Worm (Caenorhabditis elegans) whole organism, young adult: Measurements from ENCODE around the gene saps-1.
A peak's percentile ranks its signal among the peaks of the same experiment; 100 is the strongest.

Experiments used
- B0261.1 ChIP-seq: sonication (generic microtip); optimal IDR thresholded peaks from 2 replicates; lab custom pipeline; 2016; ENCODE audit warnings: mild to moderate bottlenecking, missing genetic modification characterization, moderate library complexity, missing compliant biosample characterization
- B0336.3 ChIP-seq: fragments of 200-800 bp; sonication (Bioruptor generic); IDR thresholded peaks from 2 replicates; pipeline ENCODE4 v1.3.6; 2022; ENCODE audit warnings: missing genetic modification characterization, missing compliant biosample characterization
- C17E4.6 ChIP-seq: fragments of 200-800 bp; sonication (Bioruptor generic); IDR thresholded peaks from 2 replicates; pipeline ENCODE4 v1.3.6; 2022; ENCODE audit warnings: missing genetic modification reagents, missing genetic modification characterization, missing compliant biosample characterization
- D2030.7 ChIP-seq: fragments of 200-800 bp; sonication (Bioruptor generic); IDR thresholded peaks from 2 replicates; pipeline ENCODE4 v1.3.6; 2022; ENCODE audit warnings: missing genetic modification reagents, missing genetic modification characterization, missing compliant biosample characterization
- F23B12.7 ChIP-seq: sonication (generic microtip); optimal IDR thresholded peaks from 2 replicates; lab custom pipeline; 2017; ENCODE audit warnings: missing genetic modification characterization, mild to moderate bottlenecking, missing compliant biosample characterization, antibody characterized with exemption, moderate library complexity; ENCODE audit not compliant: insufficient read depth
- F33H1.4 ChIP-seq: fragments of 200-800 bp; sonication (Bioruptor generic); IDR thresholded peaks from 2 replicates; pipeline ENCODE4 v1.3.6; 2022; ENCODE audit warnings: missing genetic modification reagents, missing genetic modification characterization, missing compliant biosample characterization
- F55B11.4 ChIP-seq: sonication (generic microtip); optimal IDR thresholded peaks from 2 replicates; lab custom pipeline; 2016; ENCODE audit warnings: missing compliant biosample characterization, missing genetic modification characterization, borderline replicate concordance; ENCODE audit not compliant: insufficient read depth
- F57C9.4 ChIP-seq: sonication (generic microtip); optimal IDR thresholded peaks from 2 replicates; lab custom pipeline; 2017; ENCODE audit warnings: mild to moderate bottlenecking, missing genetic modification characterization, missing compliant biosample characterization
- K12H6.12 ChIP-seq: fragments of 200-800 bp; sonication (Bioruptor generic); optimal IDR thresholded peaks from 2 replicates; lab custom pipeline; 2018; ENCODE audit warnings: mild to moderate bottlenecking, missing genetic modification characterization, missing compliant biosample characterization
- T26A5.8 ChIP-seq: sonication (generic microtip); optimal IDR thresholded peaks from 2 replicates; lab custom pipeline; 2016; ENCODE audit warnings: missing genetic modification characterization, missing compliant biosample characterization
- Y67H2A.10 ChIP-seq: fragments of 200-800 bp; sonication (Bioruptor generic); conservative IDR thresholded peaks from 2 replicates; pipeline ENCODE4 v1.3.6; 2022; ENCODE audit warnings: missing genetic modification reagents, missing genetic modification characterization, missing compliant biosample characterization
- ZK185.1 ChIP-seq: sonication (generic microtip); optimal IDR thresholded peaks from 2 replicates; lab custom pipeline; 2016; ENCODE audit warnings: mild to moderate bottlenecking, missing genetic modification characterization, missing compliant biosample characterization; ENCODE audit not compliant: poor library complexity, severe bottlenecking
- ama-1 ChIP-seq, 3 experiments: fragments of 150-350 bp in 1 of 3; sonication (generic microtip) in 2 of 3; optimal IDR thresholded peaks; 2 replicates each; lab custom pipeline; 2014 to 2018; ENCODE audit warnings: missing biosample characterization in 2 of 3, missing genetic modification characterization in 2 of 3, missing genetic modification reagents in 2 of 3
- atf-7 ChIP-seq: sonication (generic microtip); optimal IDR thresholded peaks from 2 replicates; lab custom pipeline; 2017; ENCODE audit warnings: mild to moderate bottlenecking, missing genetic modification characterization, missing compliant biosample characterization
- athp-1 ChIP-seq: sonication (generic microtip); optimal IDR thresholded peaks from 2 replicates; lab custom pipeline; 2017; ENCODE audit warnings: mild to moderate bottlenecking, missing genetic modification characterization, missing compliant biosample characterization
- attf-5 ChIP-seq: fragments of 200-800 bp; sonication (Bioruptor generic); optimal IDR thresholded peaks from 2 replicates; lab custom pipeline; 2018; ENCODE audit warnings: mild to moderate bottlenecking, missing genetic modification characterization, missing compliant biosample characterization
- bed-1 ChIP-seq: fragments of 200-800 bp; sonication (Bioruptor generic); IDR thresholded peaks from 2 replicates; pipeline ENCODE4 v1.3.6; 2022; ENCODE audit warnings: missing genetic modification reagents, missing genetic modification characterization, missing compliant biosample characterization
- cebp-1 ChIP-seq, 2 experiments: fragments of 200-800 bp in 1 of 2; sonication (Bioruptor generic) in 1 of 2; sonication (generic microtip) in 1 of 2; IDR thresholded peaks in 1 of 2; optimal IDR thresholded peaks in 1 of 2; 2 replicates each; pipeline versions ENCODE4 v1.3.6 to Lab custom; 2017 to 2022; ENCODE audit warnings: missing compliant biosample characterization in 2 of 2, missing genetic modification characterization in 2 of 2, mild to moderate bottlenecking in 1 of 2, missing genetic modification reagents in 1 of 2, moderate library complexity in 1 of 2
- ceh-27 ChIP-seq: fragments of 200-800 bp; sonication (Bioruptor generic); optimal IDR thresholded peaks from 2 replicates; lab custom pipeline; 2018; ENCODE audit warnings: mild to moderate bottlenecking, missing genetic modification characterization, moderate library complexity, missing compliant biosample characterization
- ceh-40 ChIP-seq: fragments of 200-800 bp; sonication (Bioruptor generic); IDR thresholded peaks from 2 replicates; pipeline ENCODE4 v1.3.6; 2022; ENCODE audit warnings: missing genetic modification characterization, missing compliant biosample characterization
- ceh-58 ChIP-seq: fragments of 200-800 bp; sonication (Bioruptor generic); IDR thresholded peaks from 2 replicates; pipeline ENCODE4 v1.3.6; 2022; ENCODE audit warnings: missing genetic modification characterization, missing compliant biosample characterization
- die-1 ChIP-seq: sonication (generic microtip); optimal IDR thresholded peaks from 2 replicates; lab custom pipeline; 2016; ENCODE audit warnings: missing genotype, mild to moderate bottlenecking, missing genetic modification characterization, missing compliant biosample characterization
- egrh-3 ChIP-seq: fragments of 200-800 bp; sonication (Bioruptor generic); IDR thresholded peaks from 2 replicates; pipeline ENCODE4 v1.3.6; 2022; ENCODE audit warnings: missing genetic modification reagents, missing genetic modification characterization, missing compliant biosample characterization
- lag-1 ChIP-seq: fragments of 200-800 bp; sonication (Bioruptor generic); IDR thresholded peaks from 2 replicates; pipeline ENCODE4 v1.3.6; 2022; ENCODE audit warnings: missing genetic modification reagents, missing genetic modification characterization, missing compliant biosample characterization
- lir-1 ChIP-seq: fragments of 200-800 bp; sonication (Bioruptor generic); conservative IDR thresholded peaks from 2 replicates; pipeline ENCODE4 v1.3.6; 2022; ENCODE audit warnings: missing genetic modification reagents, missing genetic modification characterization, missing compliant biosample characterization
- nfya-1 ChIP-seq: sonication (generic microtip); optimal IDR thresholded peaks from 2 replicates; lab custom pipeline; 2017; ENCODE audit warnings: antibody characterized with exemption, missing compliant biosample characterization, missing genetic modification characterization, borderline replicate concordance; ENCODE audit not compliant: insufficient read depth
- nhr-179 ChIP-seq: sonication (generic microtip); optimal IDR thresholded peaks from 2 replicates; lab custom pipeline; 2016; ENCODE audit warnings: mild to moderate bottlenecking, missing genetic modification characterization, missing compliant biosample characterization
- pha-4 ChIP-seq: fragments of 150-350 bp; sonication (generic microtip); optimal IDR thresholded peaks from 2 replicates; lab custom pipeline; 2014; ENCODE audit warnings: missing biosample characterization, missing genetic modification reagents, missing genetic modification characterization
- snpc-1.1 ChIP-seq: sonication (generic microtip); optimal IDR thresholded peaks from 2 replicates; lab custom pipeline; 2017; ENCODE audit warnings: missing genetic modification characterization, mild to moderate bottlenecking, missing compliant biosample characterization, antibody characterized with exemption, moderate library complexity, missing genotype, missing genetic modification reagents; ENCODE audit not compliant: insufficient read depth
- snpc-1.3 ChIP-seq: sonication (generic microtip); optimal IDR thresholded peaks from 2 replicates; lab custom pipeline; 2017; ENCODE audit warnings: missing genetic modification characterization, mild to moderate bottlenecking, missing compliant biosample characterization, antibody characterized with exemption, moderate library complexity, missing genotype, missing genetic modification reagents; ENCODE audit not compliant: insufficient read depth
- sptf-2 ChIP-seq: fragments of 200-800 bp; sonication (Bioruptor generic); optimal IDR thresholded peaks from 2 replicates; lab custom pipeline; 2018; ENCODE audit warnings: mild to moderate bottlenecking, missing genetic modification characterization, missing compliant biosample characterization
- tbx-9 ChIP-seq: sonication (generic microtip); optimal IDR thresholded peaks from 2 replicates; lab custom pipeline; 2016; ENCODE audit warnings: borderline replicate concordance, missing genetic modification characterization, inconsistent platforms, missing compliant biosample characterization
- tlf-1 ChIP-seq: fragments of 200-800 bp; sonication (Bioruptor generic); optimal IDR thresholded peaks from 2 replicates; lab custom pipeline; 2018; ENCODE audit warnings: mild to moderate bottlenecking, missing genetic modification characterization, missing compliant biosample characterization
- zfh-2 ChIP-seq: fragments of 200-800 bp; sonication (Bioruptor generic); conservative IDR thresholded peaks from 2 replicates; pipeline ENCODE4 v1.3.6; 2022; ENCODE audit warnings: missing genetic modification reagents, missing genetic modification characterization, missing compliant biosample characterization
- ztf-28 ChIP-seq: fragments of 200-800 bp; sonication (Bioruptor generic); IDR thresholded peaks from 2 replicates; pipeline ENCODE4 v1.3.6; 2022; ENCODE audit warnings: missing genetic modification reagents, missing genetic modification characterization, missing compliant biosample characterization

The saps-1 gene

ce11 chrII:11268822-11269221 lies 28.7 kb upstream of the saps-1 start, which contains the start of gene cut-1:
Gene cut-1, plus strand, starts transcription at chrII:11269122.
- no peak for TF ChIP-seq egrh-3
- TF ChIP-seq sptf-2 = no peak
- no peak for TF ChIP-seq ceh-40 (GFP tag; lab: Robert Waterston, UW)
- no peak for TF ChIP-seq F57C9.4
- no peak for TF ChIP-seq cebp-1 (GFP tag; IDR thresholded peaks at IDR 0.05; lab: Robert Waterston, UW)
- TF ChIP-seq cebp-1 (tag; optimal IDR thresholded peaks at IDR 0.05; lab: Kevin White, UChicago) = no peak
- TF ChIP-seq atf-7 = no peak
- no peak for TF ChIP-seq tbx-9 (tag; lab: Kevin White, UChicago)
- no peak for TF ChIP-seq B0261.1 (tag; lab: Kevin White, UChicago)
- TF ChIP-seq F55B11.4 (tag; lab: Kevin White, UChicago) = no peak
- no peak for TF ChIP-seq ZK185.1 (tag; lab: Kevin White, UChicago)
- no peak for TF ChIP-seq athp-1 (tag; lab: Kevin White, UChicago)
- TF ChIP-seq F23B12.7 = no peak
- no peak for TF ChIP-seq ceh-27
- no peak for TF ChIP-seq pha-4
- TF ChIP-seq T26A5.8 (tag; lab: Kevin White, UChicago) = no peak
- no peak for TF ChIP-seq ceh-58 (GFP tag; lab: Robert Waterston, UW)

ce11 chrII:11270829-11271228 lies 26.7 kb upstream of the saps-1 start:
- TF ChIP-seq zfh-2 (GFP tag; lab: Robert Waterston, UW) (peak; percentile 85), C17E4.6 (no peak), egrh-3 (peak; percentile 83)

DNA sequence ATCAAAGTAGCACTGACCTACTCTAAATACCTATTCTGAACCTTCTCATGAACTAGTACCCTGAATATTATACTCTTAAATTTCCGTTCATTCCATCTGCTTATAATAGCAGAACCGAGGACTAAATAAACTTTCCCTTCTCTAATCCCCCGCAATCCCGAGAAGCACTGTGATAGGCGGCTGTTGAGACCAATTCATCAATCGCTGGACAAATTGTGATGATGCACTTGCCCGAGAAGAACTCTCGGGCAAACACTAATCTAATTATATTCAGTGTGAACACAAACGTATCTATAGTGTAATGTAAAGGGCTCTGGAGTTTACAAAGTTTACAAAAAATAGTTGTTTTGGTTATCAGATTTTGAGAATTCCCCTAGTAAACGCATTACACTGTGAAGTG lies 22.6 kb upstream of the saps-1 start:
- TF ChIP-seq nfya-1 = no peak
- no peak for TF ChIP-seq K12H6.12 (tag; lab: Kevin White, UChicago)
- TF ChIP-seq nhr-179 (tag; lab: Kevin White, UChicago) = no peak
- TF ChIP-seq zfh-2 (GFP tag; lab: Robert Waterston, UW) = no peak
- no peak for TF ChIP-seq ztf-28 (GFP tag; lab: Robert Waterston, UW)
- TF ChIP-seq ceh-40 (GFP tag; lab: Robert Waterston, UW) = no peak
- no peak for TF ChIP-seq attf-5 (GFP tag; lab: Kevin White, UChicago)
- no peak for TF ChIP-seq ama-1 (optimal IDR thresholded peaks at IDR 0.05; lab: Kevin White, UChicago)
- no peak for TF ChIP-seq ama-1 (GFP tag; optimal IDR thresholded peaks at IDR 0.05; lab: Kevin White, UChicago)
- no peak for TF ChIP-seq Y67H2A.10 (GFP tag; lab: Robert Waterston, UW)
- no peak for TF ChIP-seq die-1
- TF ChIP-seq F33H1.4 (GFP tag; lab: Robert Waterston, UW) = no peak
- no peak for TF ChIP-seq snpc-1.3 (tag; lab: Kevin White, UChicago)
- TF ChIP-seq bed-1 (GFP tag; lab: Robert Waterston, UW) = no peak
- TF ChIP-seq tlf-1 (GFP tag; lab: Kevin White, UChicago) = no peak

- no peak for TF ChIP-seq lag-1 (GFP tag; lab: Robert Waterston, UW)
- no peak for TF ChIP-seq lir-1
- TF ChIP-seq snpc-1.1 (tag; lab: Kevin White, UChicago) = no peak
- no peak for TF ChIP-seq D2030.7
- no peak for TF ChIP-seq tlf-1 (GFP tag; lab: Kevin White, UChicago)
- no peak for TF ChIP-seq B0336.3 (GFP tag; lab: Robert Waterston, UW)
Measured at ce11 chrII:11275484-11275883, 22.0 kb upstream of the saps-1 start.
